Worm (Caenorhabditis elegans) whole organism, L1 larva: ENCODE results near the gene srsx-33.

Experiments
- ama-1 ChIP-seq: fragments of 150-350 bp; optimal IDR thresholded peaks from 2 replicates; lab custom pipeline; 2014
- ceh-90 ChIP-seq: sonication (generic microtip); optimal IDR thresholded peaks from 2 replicates; lab custom pipeline; 2016; ENCODE audit warnings: missing genetic modification characterization, missing compliant biosample characterization
- elt-2 ChIP-seq: sonication (generic microtip); optimal IDR thresholded peaks from 2 replicates; lab custom pipeline; 2016; ENCODE audit warnings: missing genetic modification characterization, mild to moderate bottlenecking, inconsistent platforms, missing compliant biosample characterization, missing genetic modification reagents
- nhr-11 ChIP-seq: fragments of 150-350 bp; optimal IDR thresholded peaks from 2 replicates; lab custom pipeline; 2014; ENCODE audit warnings: missing biosample characterization, missing genetic modification characterization
- nhr-20 ChIP-seq: sonication (generic microtip); optimal IDR thresholded peaks from 2 replicates; lab custom pipeline; 2016; ENCODE audit warnings: mild to moderate bottlenecking, missing genetic modification characterization, missing compliant biosample characterization
- nhr-28 ChIP-seq: fragments of 150-350 bp; optimal IDR thresholded peaks from 2 replicates; lab custom pipeline; 2014; ENCODE audit warnings: missing biosample characterization, missing genetic modification characterization
- unc-86 ChIP-seq: sonication (generic microtip); optimal IDR thresholded peaks from 2 replicates; lab custom pipeline; 2016; ENCODE audit warnings: missing genetic modification characterization, missing compliant biosample characterization
- zag-1 ChIP-seq: fragments of 150-350 bp; optimal IDR thresholded peaks from 2 replicates; lab custom pipeline; 2014; ENCODE audit warnings: missing biosample characterization, missing genetic modification characterization
- ztf-11 ChIP-seq, 2 experiments: sonication (generic microtip); optimal IDR thresholded peaks; 2 replicates each; lab custom pipeline; 2016 to 2017; ENCODE audit warnings: missing genetic modification characterization in 2 of 2, missing biosample characterization in 1 of 2, missing compliant biosample characterization in 1 of 2

- TF ChIP-seq ztf-11 (tag; optimal IDR thresholded peaks at IDR 0.05; lab: Kevin White, UChicago) (no peak), elt-2 (tag; lab: Kevin White, UChicago) (no peak), unc-86 (tag; lab: Kevin White, UChicago) (no peak), zag-1 (no peak), ama-1 (lab: Kevin White, UChicago) (no peak), nhr-20 (tag; lab: Kevin White, UChicago) (no peak), ceh-90 (tag; lab: Kevin White, UChicago) (no peak), nhr-28 (no peak), nhr-11 (tag; lab: Kevin White, UChicago) (no peak)
Observed at ce11 chrV:11234350-11234749, 18.0 kb downstream of the srsx-33 start, which contains the start of gene T19B10.5.
